Fruit fly (Drosophila melanogaster) whole organism, embryonic: ENCODE measurements around the gene bero.

Experiments used
- Atf6 ChIP-seq: fragments of 200-800 bp; sonication (Bioruptor generic); IDR thresholded peaks from 2 replicates; pipeline ENCODE4 v1.3.6; 2022; ENCODE audit warnings: missing biosample characterization, missing genetic modification characterization
- Bgb ChIP-seq: fragments of 200-800 bp; sonication (Bioruptor generic); IDR thresholded peaks from 2 replicates; pipeline ENCODE4 v1.3.6; 2022; ENCODE audit warnings: missing biosample characterization, missing genetic modification characterization; ENCODE audit not compliant: partially characterized antibody
- CG10366 ChIP-seq: fragments of 200-800 bp; sonication (Bioruptor generic); IDR thresholded peaks from 2 replicates; pipeline ENCODE4 v1.3.6; 2022; ENCODE audit warnings: missing biosample characterization, missing genetic modification characterization
- CG10543 ChIP-seq: fragments of 200-800 bp; sonication (Bioruptor generic); optimal IDR thresholded peaks from 3 replicates; lab custom pipeline; 2017; ENCODE audit warnings: missing biosample characterization, mild to moderate bottlenecking, missing genetic modification characterization, moderate library complexity
- CG10959 ChIP-seq: fragments of 200-800 bp; sonication (Bioruptor generic); IDR thresholded peaks from 2 replicates; pipeline ENCODE4 v1.3.6; 2022; ENCODE audit warnings: missing biosample characterization, missing genetic modification characterization
- CG11560 ChIP-seq: fragments of 200-800 bp; sonication (Bioruptor generic); IDR thresholded peaks from 3 replicates; pipeline ENCODE4 v1.3.6; 2022; ENCODE audit warnings: missing biosample characterization, missing genetic modification characterization
- CG13424 ChIP-seq: fragments of 200-800 bp; sonication (Bioruptor generic); optimal IDR thresholded peaks from 2 replicates; lab custom pipeline; 2019; ENCODE audit warnings: missing biosample characterization, mild to moderate bottlenecking, missing genetic modification characterization, moderate library complexity
- CG13894 ChIP-seq: fragments of 200-800 bp; sonication (Bioruptor generic); optimal IDR thresholded peaks from 3 replicates; lab custom pipeline; 2018; ENCODE audit warnings: missing biosample characterization, mild to moderate bottlenecking, missing genetic modification characterization, moderate library complexity
- CG14710 ChIP-seq: fragments of 200-800 bp; sonication (Bioruptor generic); optimal IDR thresholded peaks from 3 replicates; lab custom pipeline; 2019; ENCODE audit warnings: missing biosample characterization, mild to moderate bottlenecking, missing genetic modification characterization, moderate library complexity
- CG15479 ChIP-seq: fragments of 200-800 bp; sonication (Bioruptor generic); optimal IDR thresholded peaks from 3 replicates; lab custom pipeline; 2019; ENCODE audit warnings: missing biosample characterization, mild to moderate bottlenecking, missing genetic modification characterization, moderate library complexity
- CG16863 ChIP-seq: fragments of 200-800 bp; sonication (Bioruptor generic); optimal IDR thresholded peaks from 3 replicates; lab custom pipeline; 2016; ENCODE audit warnings: missing biosample characterization, missing genetic modification characterization
- CG18011 ChIP-seq: fragments of 200-800 bp; sonication (Bioruptor generic); optimal IDR thresholded peaks from 2 replicates; lab custom pipeline; 2017; ENCODE audit warnings: missing biosample characterization, missing genetic modification characterization, mild to moderate bottlenecking, moderate library complexity, missing genotype
- CG18764 ChIP-seq: fragments of 200-800 bp; sonication (Bioruptor generic); optimal IDR thresholded peaks from 3 replicates; lab custom pipeline; 2016; ENCODE audit warnings: missing biosample characterization, missing genetic modification characterization
- CG30431 ChIP-seq: fragments of 200-800 bp; sonication (Bioruptor generic); optimal IDR thresholded peaks from 2 replicates; lab custom pipeline; 2017; ENCODE audit warnings: missing biosample characterization, missing genetic modification characterization
- CG31441 ChIP-seq: fragments of 200-800 bp; sonication (Bioruptor generic); IDR thresholded peaks from 2 replicates; pipeline ENCODE4 v1.3.6; 2022; ENCODE audit warnings: missing biosample characterization, missing genetic modification characterization
- CG5953 ChIP-seq: fragments of 200-800 bp; sonication (Bioruptor generic); IDR thresholded peaks from 2 replicates; pipeline ENCODE4 v1.3.6; 2022; ENCODE audit warnings: missing biosample characterization, missing genetic modification characterization
- CG6683 ChIP-seq: fragments of 200-800 bp; sonication (Bioruptor generic); optimal IDR thresholded peaks from 2 replicates; lab custom pipeline; 2017; ENCODE audit warnings: missing biosample characterization, mild to moderate bottlenecking, missing genetic modification characterization, missing genetic modification reagents
- CG8388 ChIP-seq: fragments of 200-800 bp; sonication (Bioruptor generic); optimal IDR thresholded peaks from 2 replicates; lab custom pipeline; 2019; ENCODE audit warnings: missing biosample characterization, mild to moderate bottlenecking, missing genetic modification characterization, moderate library complexity
- CG9215 ChIP-seq: fragments of 200-800 bp; sonication (Bioruptor generic); IDR thresholded peaks from 2 replicates; pipeline ENCODE4 v1.3.6; 2022; ENCODE audit warnings: missing biosample characterization, missing genetic modification characterization
- CG9817 ChIP-seq: fragments of 200-800 bp; sonication (Bioruptor generic); optimal IDR thresholded peaks from 2 replicates; lab custom pipeline; 2018; ENCODE audit warnings: missing biosample characterization, mild to moderate bottlenecking, missing genetic modification characterization, moderate library complexity
- Camta ChIP-seq: fragments of 200-800 bp; sonication (Bioruptor generic); optimal IDR thresholded peaks from 2 replicates; lab custom pipeline; 2016; ENCODE audit warnings: missing biosample characterization, missing genetic modification characterization
- Doc2 ChIP-seq: fragments of 200-800 bp; sonication (Bioruptor generic); IDR thresholded peaks from 2 replicates; pipeline ENCODE4 v1.3.6; 2022; ENCODE audit warnings: missing biosample characterization, missing genetic modification characterization
- Elba2 ChIP-seq: fragments of 200-800 bp; sonication (Bioruptor generic); optimal IDR thresholded peaks from 3 replicates; lab custom pipeline; 2016; ENCODE audit warnings: missing biosample characterization, missing genetic modification characterization
- Ets65A ChIP-seq: fragments of 200-800 bp; sonication (Bioruptor generic); peaks from one replicate; lab custom pipeline; 2016; ENCODE audit warnings: missing biosample characterization, missing genetic modification characterization
- Fer1 ChIP-seq: fragments of 200-800 bp; sonication (Bioruptor generic); optimal IDR thresholded peaks from 2 replicates; lab custom pipeline; 2017; ENCODE audit warnings: missing biosample characterization, mild to moderate bottlenecking, missing genetic modification characterization
- H2.0 ChIP-seq: fragments of 200-800 bp; sonication (Bioruptor generic); IDR thresholded peaks from 2 replicates; pipeline ENCODE4 v1.3.6; 2022; ENCODE audit warnings: missing biosample characterization, missing genetic modification characterization
- HLHmδ ChIP-seq: fragments of 200-800 bp; sonication (Bioruptor generic); optimal IDR thresholded peaks from 2 replicates; lab custom pipeline; 2018; ENCODE audit warnings: missing biosample characterization, mild to moderate bottlenecking, missing genetic modification characterization, moderate library complexity
- Hey ChIP-seq: fragments of 200-800 bp; sonication (Bioruptor generic); optimal IDR thresholded peaks from 3 replicates; lab custom pipeline; 2018; ENCODE audit warnings: missing biosample characterization, mild to moderate bottlenecking, missing genetic modification characterization
- Lpt ChIP-seq: fragments of >200 bp; optimal IDR thresholded peaks from 2 replicates; lab custom pipeline; 2018; ENCODE audit warnings: missing biosample characterization, missing genetic modification characterization
- MESR4 ChIP-seq: fragments of 200-800 bp; sonication (Bioruptor generic); optimal IDR thresholded peaks from 2 replicates; lab custom pipeline; 2018; ENCODE audit warnings: missing biosample characterization, mild to moderate bottlenecking, missing genetic modification characterization, moderate library complexity
- Meics ChIP-seq: fragments of 200-800 bp; sonication (Bioruptor generic); optimal IDR thresholded peaks from 2 replicates; lab custom pipeline; 2017; ENCODE audit warnings: missing biosample characterization, mild to moderate bottlenecking, missing genetic modification characterization
- Mes4 ChIP-seq: fragments of 200-800 bp; sonication (Bioruptor generic); optimal IDR thresholded peaks from 2 replicates; lab custom pipeline; 2016; ENCODE audit warnings: missing biosample characterization, missing genetic modification characterization
- Mrtf ChIP-seq: fragments of 200-800 bp; sonication (Bioruptor generic); IDR thresholded peaks from 3 replicates; pipeline ENCODE4 v1.3.6; 2022; ENCODE audit warnings: missing biosample characterization, missing genetic modification characterization
- Myb ChIP-seq: fragments of 200-800 bp; sonication (Bioruptor generic); optimal IDR thresholded peaks from 2 replicates; lab custom pipeline; 2016; ENCODE audit warnings: missing biosample characterization, missing genetic modification characterization
- Optix ChIP-seq: fragments of 200-800 bp; sonication (Bioruptor generic); IDR thresholded peaks from 3 replicates; pipeline ENCODE4 v1.3.6; 2022; ENCODE audit warnings: missing biosample characterization, missing genetic modification characterization
- PHDP ChIP-seq: fragments of 200-800 bp; sonication (Bioruptor generic); optimal IDR thresholded peaks from 3 replicates; lab custom pipeline; 2018; ENCODE audit warnings: missing biosample characterization, mild to moderate bottlenecking, missing genetic modification characterization, moderate library complexity
- btn ChIP-seq: fragments of 200-800 bp; sonication (Bioruptor generic); optimal IDR thresholded peaks from 2 replicates; lab custom pipeline; 2016; ENCODE audit warnings: missing biosample characterization, missing genetic modification characterization
- cas ChIP-seq: fragments of 200-800 bp; sonication (Bioruptor generic); IDR thresholded peaks from 2 replicates; pipeline ENCODE4 v1.3.6; 2022; ENCODE audit warnings: missing biosample characterization, missing genetic modification characterization
- crc ChIP-seq: fragments of 200-800 bp; sonication (Bioruptor generic); optimal IDR thresholded peaks from 2 replicates; lab custom pipeline; 2016; ENCODE audit warnings: missing biosample characterization, missing genetic modification characterization
- da ChIP-seq: fragments of 200-800 bp; sonication (Bioruptor generic); optimal IDR thresholded peaks from 2 replicates; lab custom pipeline; 2016; ENCODE audit warnings: missing biosample characterization, missing genetic modification characterization
- emc ChIP-seq: fragments of 200-800 bp; sonication (Bioruptor generic); optimal IDR thresholded peaks from 2 replicates; lab custom pipeline; 2016; ENCODE audit warnings: missing biosample characterization, missing genetic modification characterization
- ems ChIP-seq: fragments of 200-800 bp; sonication (Bioruptor generic); optimal IDR thresholded peaks from 3 replicates; lab custom pipeline; 2016; ENCODE audit warnings: missing biosample characterization, missing genetic modification characterization
- esg ChIP-seq: fragments of 200-800 bp; sonication (Bioruptor generic); conservative IDR thresholded peaks from 2 replicates; pipeline ENCODE4 v1.3.6; 2022; ENCODE audit warnings: missing biosample characterization, missing genetic modification characterization
- fd102C ChIP-seq: fragments of 200-800 bp; sonication (Bioruptor generic); optimal IDR thresholded peaks from 2 replicates; lab custom pipeline; 2018; ENCODE audit warnings: missing biosample characterization, mild to moderate bottlenecking, missing genetic modification characterization, moderate library complexity
- h ChIP-seq: fragments of >200 bp; optimal IDR thresholded peaks from 2 replicates; lab custom pipeline; 2017
- ham ChIP-seq: fragments of 200-800 bp; sonication (Bioruptor generic); IDR thresholded peaks from 2 replicates; pipeline ENCODE4 v1.3.6; 2022; ENCODE audit warnings: missing biosample characterization, missing genetic modification characterization
- hb ChIP-seq: fragments of 200-800 bp; sonication (Bioruptor generic); IDR thresholded peaks from 3 replicates; pipeline ENCODE4 v1.3.6; 2022; ENCODE audit warnings: missing biosample characterization, missing genetic modification characterization; ENCODE audit not compliant: partially characterized antibody
- sisA ChIP-seq: fragments of 200-800 bp; sonication (Bioruptor generic); IDR thresholded peaks from 2 replicates; pipeline ENCODE4 v1.3.6; 2022; ENCODE audit warnings: missing biosample characterization, missing genetic modification characterization
- stwl ChIP-seq: fragments of 200-800 bp; sonication (Bioruptor generic); optimal IDR thresholded peaks from 3 replicates; lab custom pipeline; 2018; ENCODE audit warnings: missing biosample characterization, mild to moderate bottlenecking, missing genetic modification characterization, moderate library complexity
- tio ChIP-seq: fragments of 200-800 bp; sonication (Bioruptor generic); optimal IDR thresholded peaks from 2 replicates; lab custom pipeline; 2017; ENCODE audit warnings: missing biosample characterization, missing genetic modification characterization, inconsistent platforms
- zf30C ChIP-seq: fragments of 200-800 bp; sonication (Bioruptor generic); optimal IDR thresholded peaks from 3 replicates; lab custom pipeline; 2018; ENCODE audit warnings: missing biosample characterization, mild to moderate bottlenecking, missing genetic modification characterization

bero gene

dm6 chr2L:20821249-20822024 lies 37.1 kb upstream of the bero start (continued):
- TF ChIP-seq sisA (GFP tag; lab: Robert Waterston, UW) (no peak), Ets65A (GFP tag; lab: Kevin White, UChicago) (no peak), CG13424 (tag; lab: Kevin White, UChicago) (no peak), CG13894 (tag; lab: Kevin White, UChicago) (peak; percentile 79), ham (no peak), Myb (no peak), tio (GFP tag; lab: Kevin White, UChicago) (no peak), zf30C (no peak), CG18011 (GFP tag; lab: Kevin White, UChicago) (no peak), ems (GFP tag; lab: Kevin White, UChicago) (no peak), Lpt (GFP tag; lab: Kevin White, UChicago) (no peak), fd102C (GFP tag; lab: Kevin White, UChicago) (no peak), CG14710 (peak; percentile 11), CG30431 (no peak), emc (no peak), Doc2 (GFP tag; lab: Robert Waterston, UW) (no peak), CG5953 (no peak), CG18764 (GFP tag; lab: Kevin White, UChicago) (no peak), CG8388 (GFP tag; lab: Kevin White, UChicago) (no peak), CG11560 (no peak), Meics (GFP tag; lab: Kevin White, UChicago) (no peak), Optix (no peak), Mrtf (GFP tag; lab: Robert Waterston, UW) (no peak), esg (no peak), CG31441 (GFP tag; lab: Robert Waterston, UW) (peak; percentile 27; the same call in 1 of the 2 replicates), Atf6 (no peak; the same call in 1 of the 2 replicates), Bgb (GFP tag; lab: Robert Waterston, UW) (peak; percentile 40; the same call in 1 of the 2 replicates), hb (GFP tag; lab: Robert Waterston, UW) (no peak), CG10959 (no peak), Hey (no peak), da (GFP tag; lab: Kevin White, UChicago) (no peak), H2.0 (no peak), Fer1 (GFP tag; lab: Kevin White, UChicago) (peak; percentile 56), crc (GFP tag; lab: Kevin White, UChicago) (no peak), CG9817 (tag; lab: Kevin White, UChicago) (no peak), CG10366 (GFP tag; lab: Robert Waterston, UW) (no peak), CG16863 (no peak), stwl (tag; lab: Kevin White, UChicago) (no peak), PHDP (no peak), HLHmδ (GFP tag; lab: Kevin White, UChicago) (peak; percentile 23), btn (GFP tag; lab: Kevin White, UChicago) (no peak), Mes4 (GFP tag; lab: Kevin White, UChicago) (no peak), h (lab: Kevin White, UChicago) (no peak), Elba2 (GFP tag; lab: Kevin White, UChicago) (no peak), MESR4 (GFP tag; lab: Kevin White, UChicago) (no peak), CG15479 (GFP tag; lab: Kevin White, UChicago) (no peak), CG10543 (peak; percentile 83), Camta (no peak), CG6683 (GFP tag; lab: Kevin White, UChicago) (no peak), CG9215 (GFP tag; lab: Robert Waterston, UW) (no peak), cas (GFP tag; lab: Robert Waterston, UW) (no peak; the same call in 1 of the 2 replicates)
